Worm (Caenorhabditis elegans) whole organism, L4 larva: Measurements from ENCODE around the gene lmp-2.

Experiments
- D1046.2 ChIP-seq: fragments of 200-800 bp; sonication (Bioruptor generic); IDR thresholded peaks from 2 replicates; pipeline ENCODE4 v1.3.6; 2022; ENCODE audit warnings: missing genetic modification characterization, missing compliant biosample characterization
- F26F4.8 ChIP-seq: fragments of 200-800 bp; sonication (Bioruptor generic); conservative IDR thresholded peaks from 2 replicates; pipeline ENCODE4 v1.3.6; 2022; ENCODE audit warnings: missing genetic modification characterization, missing compliant biosample characterization
- F37D6.2 ChIP-seq: sonication (generic microtip); optimal IDR thresholded peaks from 2 replicates; lab custom pipeline; 2016; ENCODE audit warnings: mild to moderate bottlenecking, missing genetic modification characterization, missing compliant biosample characterization
- F44E2.7 ChIP-seq: fragments of 200-800 bp; sonication (Bioruptor generic); IDR thresholded peaks from 2 replicates; pipeline ENCODE4 v2.1.2; 2022; ENCODE audit warnings: missing genetic modification characterization, missing compliant biosample characterization
- F49E8.2 ChIP-seq: sonication (generic microtip); optimal IDR thresholded peaks from 2 replicates; lab custom pipeline; 2016; ENCODE audit warnings: missing compliant biosample characterization, mild to moderate bottlenecking, missing genetic modification characterization, borderline replicate concordance
- R02D3.7 ChIP-seq: fragments of 150-350 bp; sonication (generic microtip); optimal IDR thresholded peaks from 3 replicates; lab custom pipeline; 2014; ENCODE audit warnings: missing biosample characterization, missing genetic modification characterization
- T20F7.1 ChIP-seq: fragments of 200-800 bp; sonication (Bioruptor generic); optimal IDR thresholded peaks from 2 replicates; lab custom pipeline; 2018; ENCODE audit warnings: mild to moderate bottlenecking, missing genetic modification characterization, missing compliant biosample characterization
- Y105C5A.15 ChIP-seq: fragments of 200-800 bp; sonication (Bioruptor generic); IDR thresholded peaks from 2 replicates; pipeline ENCODE4 v1.3.6; 2022; ENCODE audit warnings: missing genetic modification characterization, missing compliant biosample characterization
- Y75B8A.6 ChIP-seq: fragments of 200-800 bp; sonication (Bioruptor generic); IDR thresholded peaks from 2 replicates; pipeline ENCODE4 v1.3.6; 2022; ENCODE audit warnings: missing genetic modification reagents, missing genetic modification characterization, missing compliant biosample characterization
- aha-1 ChIP-seq: fragments of 150-350 bp; peaks from one replicate; lab custom pipeline; 2014; ENCODE audit warnings: missing biosample characterization, missing genetic modification characterization
- aly-2 ChIP-seq: sonication (generic microtip); optimal IDR thresholded peaks from 2 replicates; lab custom pipeline; 2018; ENCODE audit warnings: missing biosample characterization, missing genetic modification characterization
- ceh-20 ChIP-seq: fragments of 200-800 bp; sonication (Bioruptor generic); IDR thresholded peaks from 2 replicates; pipeline ENCODE4 v1.3.6; 2022; ENCODE audit warnings: missing genetic modification reagents, missing genetic modification characterization, missing compliant biosample characterization
- ceh-28 ChIP-seq: fragments of 150-350 bp; optimal IDR thresholded peaks from 2 replicates; lab custom pipeline; 2014; ENCODE audit warnings: missing biosample characterization, missing genetic modification reagents, missing genetic modification characterization
- ceh-62 ChIP-seq: sonication (generic microtip); optimal IDR thresholded peaks from 2 replicates; lab custom pipeline; 2017; ENCODE audit warnings: missing biosample characterization, missing genetic modification characterization
- ceh-82 ChIP-seq: sonication (generic microtip); optimal IDR thresholded peaks from 2 replicates; lab custom pipeline; 2017; ENCODE audit warnings: missing biosample characterization, missing genetic modification characterization
- egl-27 ChIP-seq: sonication (generic microtip); optimal IDR thresholded peaks from 3 replicates; lab custom pipeline; 2017; ENCODE audit warnings: missing biosample characterization, missing genetic modification reagents, missing genetic modification characterization
- hif-1 ChIP-seq, 2 experiments: sonication (generic microtip); optimal IDR thresholded peaks; 2 replicates each; lab custom pipeline; 2016 to 2017; ENCODE audit warnings: missing compliant biosample characterization in 2 of 2, missing genetic modification characterization in 2 of 2, missing genetic modification reagents in 2 of 2, missing genotype in 2 of 2, mild to moderate bottlenecking in 1 of 2
- hlh-30 ChIP-seq: sonication (generic microtip); optimal IDR thresholded peaks from 2 replicates; lab custom pipeline; 2017; ENCODE audit warnings: antibody characterized with exemption, mild to moderate bottlenecking, missing genetic modification characterization, missing compliant biosample characterization; ENCODE audit not compliant: insufficient read depth
- hmg-1.1 ChIP-seq: fragments of 200-800 bp; sonication (Bioruptor generic); IDR thresholded peaks from 2 replicates; pipeline ENCODE4 v1.3.6; 2022; ENCODE audit warnings: missing genetic modification reagents, missing genetic modification characterization, missing compliant biosample characterization
- lin-13 ChIP-seq: fragments of 150-350 bp; optimal IDR thresholded peaks from 2 replicates; lab custom pipeline; 2014; ENCODE audit warnings: missing biosample characterization, missing genetic modification reagents, missing genetic modification characterization
- lsy-2 ChIP-seq, 2 experiments: fragments of 150-350 bp in 1 of 2; sonication (generic microtip) in 1 of 2; optimal IDR thresholded peaks; 2 replicates each; lab custom pipeline; 2014 to 2017; ENCODE audit warnings: missing biosample characterization in 2 of 2, missing genetic modification characterization in 2 of 2
- madf-5 ChIP-seq, 2 experiments: fragments of 200-800 bp; sonication (Bioruptor generic); IDR thresholded peaks; 2 replicates each; pipeline ENCODE4 v1.3.6; 2022; ENCODE audit warnings: missing compliant biosample characterization in 2 of 2, missing genetic modification characterization in 2 of 2
- madf-9 ChIP-seq: fragments of 200-800 bp; sonication (Bioruptor generic); conservative IDR thresholded peaks from 2 replicates; pipeline ENCODE4 v1.3.6; 2022; ENCODE audit warnings: missing genetic modification reagents, missing genetic modification characterization, missing compliant biosample characterization
- mdt-29 ChIP-seq: fragments of 200-800 bp; sonication (Bioruptor generic); IDR thresholded peaks from 2 replicates; pipeline ENCODE4 v1.3.6; 2022; ENCODE audit warnings: missing genetic modification reagents, missing genetic modification characterization, missing compliant biosample characterization
- mep-1 ChIP-seq: fragments of 150-350 bp; sonication (generic microtip); optimal IDR thresholded peaks from 3 replicates; lab custom pipeline; 2014; ENCODE audit warnings: missing biosample characterization, missing genetic modification characterization
- mes-2 ChIP-seq: sonication (generic microtip); optimal IDR thresholded peaks from 2 replicates; lab custom pipeline; 2016; ENCODE audit warnings: missing genotype, mild to moderate bottlenecking, missing genetic modification characterization, missing compliant biosample characterization; ENCODE audit not compliant: poor library complexity, severe bottlenecking
- mxl-2 ChIP-seq: fragments of 200-800 bp; sonication (Bioruptor generic); conservative IDR thresholded peaks from 2 replicates; pipeline ENCODE4 v1.3.6; 2022; ENCODE audit warnings: missing genetic modification reagents, missing genetic modification characterization, missing compliant biosample characterization
- mxl-3 ChIP-seq: fragments of 200-800 bp; sonication (Bioruptor generic); optimal IDR thresholded peaks from 2 replicates; lab custom pipeline; 2018; ENCODE audit warnings: mild to moderate bottlenecking, missing genetic modification characterization, missing compliant biosample characterization
- nhr-102 ChIP-seq: sonication (generic microtip); optimal IDR thresholded peaks from 2 replicates; lab custom pipeline; 2016; ENCODE audit warnings: mild to moderate bottlenecking, missing genetic modification characterization, moderate library complexity, missing compliant biosample characterization
- nhr-111 ChIP-seq: fragments of 200-800 bp; sonication (Bioruptor generic); optimal IDR thresholded peaks from 2 replicates; lab custom pipeline; 2018; ENCODE audit warnings: mild to moderate bottlenecking, missing genetic modification characterization, missing compliant biosample characterization
- nhr-41 ChIP-seq: fragments of 200-800 bp; sonication (Bioruptor generic); IDR thresholded peaks from 2 replicates; pipeline ENCODE4 v1.3.6; 2022; ENCODE audit warnings: missing genetic modification reagents, missing genetic modification characterization, missing compliant biosample characterization
- nhr-6 ChIP-seq: fragments of 150-350 bp; optimal IDR thresholded peaks from 2 replicates; lab custom pipeline; 2014; ENCODE audit warnings: missing biosample characterization, missing genetic modification characterization
- nhr-77 ChIP-seq: fragments of 150-350 bp; optimal IDR thresholded peaks from 2 replicates; lab custom pipeline; 2014; ENCODE audit warnings: missing biosample characterization, missing genetic modification characterization
- rbr-2 ChIP-seq: sonication (generic microtip); optimal IDR thresholded peaks from 2 replicates; lab custom pipeline; 2016; ENCODE audit warnings: missing genotype, missing genetic modification characterization, missing compliant biosample characterization
- set-16 ChIP-seq: fragments of 200-800 bp; sonication (Bioruptor generic); IDR thresholded peaks from 2 replicates; pipeline ENCODE4 v1.3.6; 2022; ENCODE audit warnings: missing genetic modification reagents, missing genetic modification characterization, missing compliant biosample characterization
- skn-1 ChIP-seq: fragments of 150-350 bp; optimal IDR thresholded peaks from 2 replicates; lab custom pipeline; 2014; ENCODE audit warnings: missing biosample characterization, missing genetic modification characterization
- tra-1 ChIP-seq: fragments of 200-800 bp; sonication (Bioruptor generic); IDR thresholded peaks from 2 replicates; pipeline ENCODE4 v1.3.6; 2022; ENCODE audit warnings: missing genetic modification reagents, missing genetic modification characterization, missing compliant biosample characterization
- zip-11 ChIP-seq: fragments of 200-800 bp; sonication (Bioruptor generic); IDR thresholded peaks from 2 replicates; pipeline ENCODE4 v1.3.6; 2022; ENCODE audit warnings: missing genetic modification characterization, missing compliant biosample characterization

Gene lmp-2

ce11 chrX:1094332-1094731 is 31.1 kb upstream of the lmp-2 start (continued):
- TF ChIP-seq ceh-62 (no peak), madf-5 (GFP tag; IDR thresholded peaks at IDR 0.05; lab: Robert Waterston, UW) (no peak)
- TF ChIP-seq, all 104 proteins: peak for 5

DNA sequence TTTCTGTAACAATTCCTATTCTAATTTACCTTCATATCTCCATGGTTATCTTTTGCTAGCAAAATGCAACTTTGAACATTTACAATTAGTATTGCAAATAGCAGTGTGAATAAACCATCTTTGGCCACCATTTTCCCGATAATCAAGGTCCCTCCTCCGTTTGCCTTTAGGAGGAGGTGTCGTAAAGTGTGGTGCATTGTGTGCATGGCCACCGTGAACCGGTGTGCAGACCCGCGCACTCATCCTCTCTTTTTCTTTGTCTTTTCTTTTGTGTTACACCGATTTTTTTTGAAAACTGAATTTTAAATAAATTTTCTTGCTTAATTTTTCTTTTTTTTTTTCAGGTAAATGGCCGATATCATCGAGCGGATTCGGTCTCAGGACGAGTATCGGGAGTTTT is 28.6 kb upstream of the lmp-2 start, which contains the start of the genes pigx-1 and rme-6:
pigx-1 (minus strand) TSS at position 206 of the 400 bp plus-strand sequence.
rme-6 (plus strand) TSS at position 345 of the 400 bp plus-strand sequence.
- TF ChIP-seq T20F7.1 = no peak
- peak; percentile 56 for TF ChIP-seq mes-2 (tag; lab: Kevin White, UChicago)
- peak; percentile 39 for TF ChIP-seq aha-1
- TF ChIP-seq mxl-2 (GFP tag; lab: Robert Waterston, UW) = no peak
- no peak for TF ChIP-seq lin-13 (GFP tag; lab: Kevin White, UChicago)
- TF ChIP-seq zip-11 (GFP tag; lab: Robert Waterston, UW) = no peak
- TF ChIP-seq Y75B8A.6 (GFP tag; lab: Robert Waterston, UW) = no peak
- peak; percentile 7 for TF ChIP-seq hlh-30 (tag; lab: Kevin White, UChicago)

- TF ChIP-seq F44E2.7 (GFP tag; lab: Robert Waterston, UW) = no peak
- peak in 1 of 2 experiments; percentile 49 for TF ChIP-seq lsy-2 (tag; optimal IDR thresholded peaks at IDR 0.05; lab: Kevin White, UChicago)
- TF ChIP-seq ceh-28 (tag; lab: Kevin White, UChicago) = no peak
- no peak for TF ChIP-seq D1046.2 (GFP tag; lab: Robert Waterston, UW)
- TF ChIP-seq R02D3.7 = no peak
- no peak for TF ChIP-seq nhr-102 (tag; lab: Kevin White, UChicago)
- no peak for TF ChIP-seq nhr-77 (tag; lab: Kevin White, UChicago)
- TF ChIP-seq F49E8.2 = no peak
- TF ChIP-seq egl-27 (tag; lab: Kevin White, UChicago) = no peak
- peak; percentile 25 for TF ChIP-seq hlh-30 (tag; lab: Kevin White, UChicago)
- no peak for TF ChIP-seq nhr-41 (GFP tag; lab: Robert Waterston, UW)
- no peak for TF ChIP-seq ceh-82 (tag; lab: Kevin White, UChicago)
- peak; percentile 1 for TF ChIP-seq F37D6.2
- TF ChIP-seq hmg-1.1 = peak; percentile 75
- no peak for TF ChIP-seq aly-2 (tag; lab: Kevin White, UChicago)
- TF ChIP-seq tra-1 = no peak
- TF ChIP-seq Y105C5A.15 (GFP tag; lab: Robert Waterston, UW) = no peak
- no peak for TF ChIP-seq set-16 (GFP tag; lab: Robert Waterston, UW)
- peak; percentile 71 for TF ChIP-seq mes-2 (tag; lab: Kevin White, UChicago)
- no peak for TF ChIP-seq F26F4.8
- no peak for TF ChIP-seq mdt-29 (GFP tag; lab: Robert Waterston, UW)
- no peak for TF ChIP-seq madf-9 (GFP tag; lab: Robert Waterston, UW)
- TF ChIP-seq mxl-3 = no peak
- TF ChIP-seq rbr-2 = peak; percentile 46
- TF ChIP-seq nhr-111 (GFP tag; lab: Kevin White, UChicago) = no peak
- TF ChIP-seq skn-1 (tag; lab: Kevin White, UChicago) = no peak
- TF ChIP-seq nhr-6 (tag; lab: Kevin White, UChicago) = peak; percentile 72
- TF ChIP-seq madf-5 (GFP tag; IDR thresholded peaks at IDR 0.05; lab: Robert Waterston, UW) = no peak
- TF ChIP-seq ceh-20 (GFP tag; lab: Robert Waterston, UW) = no peak
- no peak for TF ChIP-seq Y75B8A.6 (GFP tag; lab: Robert Waterston, UW)
- peak in 1 of 2 experiments; percentile 13 for TF ChIP-seq hif-1 (tag; optimal IDR thresholded peaks at IDR 0.05; lab: Kevin White, UChicago)
- peak; percentile 74 for TF ChIP-seq mep-1 (tag; lab: Kevin White, UChicago)
These were observed 21.6 kb upstream of the lmp-2 start, which contains the start of gene ife-4 for ce11 chrX:1103702-1104262. Gene ife-4, plus strand, starts transcription at chrX:1104212.
